Fruit fly (Drosophila melanogaster) whole organism, prepupa: Measurements from ENCODE around the gene G6P.

Experiments used
- CG10669 ChIP-seq: fragments of 200-800 bp; sonication (Bioruptor generic); optimal IDR thresholded peaks from 3 replicates; lab custom pipeline; 2018; ENCODE audit warnings: missing biosample characterization, mild to moderate bottlenecking, missing genetic modification characterization, moderate library complexity
- CG1621 ChIP-seq: fragments of 200-800 bp; sonication (Bioruptor generic); optimal IDR thresholded peaks from 3 replicates; lab custom pipeline; 2018; ENCODE audit warnings: missing biosample characterization, mild to moderate bottlenecking, missing genetic modification characterization
- CG16779 ChIP-seq: fragments of 200-800 bp; sonication (Bioruptor generic); optimal IDR thresholded peaks from 3 replicates; lab custom pipeline; 2017; ENCODE audit warnings: missing biosample characterization, mild to moderate bottlenecking, missing genetic modification characterization
- CG3032 ChIP-seq: fragments of 200-800 bp; optimal IDR thresholded peaks from 2 replicates; lab custom pipeline; 2019; ENCODE audit warnings: missing biosample characterization, mild to moderate bottlenecking, missing genetic modification characterization, moderate library complexity
- CG32006 ChIP-seq: fragments of 200-800 bp; sonication (Bioruptor generic); optimal IDR thresholded peaks from 3 replicates; lab custom pipeline; 2017; ENCODE audit warnings: missing biosample characterization, mild to moderate bottlenecking, missing genetic modification characterization
- CG34406 ChIP-seq: fragments of 200-800 bp; sonication (Bioruptor generic); optimal IDR thresholded peaks from 3 replicates; lab custom pipeline; 2016; ENCODE audit warnings: missing biosample characterization, missing genetic modification characterization
- CG3919 ChIP-seq: fragments of 200-800 bp; sonication (Bioruptor generic); optimal IDR thresholded peaks from 3 replicates; lab custom pipeline; 2016; ENCODE audit warnings: missing biosample characterization, missing genetic modification characterization
- CG4318 ChIP-seq: fragments of 200-800 bp; sonication (Bioruptor generic); optimal IDR thresholded peaks from 3 replicates; lab custom pipeline; 2017; ENCODE audit warnings: missing biosample characterization, mild to moderate bottlenecking, missing genetic modification characterization
- CG6276 ChIP-seq: fragments of 200-800 bp; sonication (Bioruptor generic); optimal IDR thresholded peaks from 2 replicates; lab custom pipeline; 2017; ENCODE audit warnings: missing biosample characterization, mild to moderate bottlenecking, missing genetic modification characterization
- CG6808 ChIP-seq: fragments of 200-800 bp; sonication (Bioruptor generic); optimal IDR thresholded peaks from 3 replicates; lab custom pipeline; 2017; ENCODE audit warnings: missing biosample characterization, missing genetic modification characterization, mild to moderate bottlenecking, moderate library complexity, missing genetic modification reagents
- CG6854 ChIP-seq: fragments of 200-800 bp; sonication (Bioruptor generic); optimal IDR thresholded peaks from 2 replicates; lab custom pipeline; 2017; ENCODE audit warnings: missing biosample characterization, mild to moderate bottlenecking, missing genetic modification characterization
- CG7368 ChIP-seq: fragments of 200-800 bp; sonication (Bioruptor generic); optimal IDR thresholded peaks from 3 replicates; lab custom pipeline; 2016; ENCODE audit warnings: missing biosample characterization, missing genetic modification characterization
- CG8119 ChIP-seq: fragments of 200-800 bp; sonication (Bioruptor generic); IDR thresholded peaks from 3 replicates; pipeline ENCODE4 v1.3.6; 2022; ENCODE audit warnings: missing biosample characterization, missing genetic modification characterization
- CG8319 ChIP-seq: fragments of 200-800 bp; sonication (Bioruptor generic); optimal IDR thresholded peaks from 3 replicates; lab custom pipeline; 2016; ENCODE audit warnings: missing biosample characterization, missing genetic modification characterization
- CG9139 ChIP-seq: fragments of 200-800 bp; sonication (Bioruptor generic); optimal IDR thresholded peaks from 3 replicates; lab custom pipeline; 2017; ENCODE audit warnings: missing biosample characterization, mild to moderate bottlenecking, missing genetic modification characterization
- Eip75B ChIP-seq: fragments of 200-800 bp; sonication (Bioruptor generic); optimal IDR thresholded peaks from 3 replicates; lab custom pipeline; 2016; ENCODE audit warnings: missing biosample characterization, missing genetic modification characterization
- Eip78C ChIP-seq: fragments of 200-800 bp; sonication (Bioruptor generic); peaks from one replicate; lab custom pipeline; 2016; ENCODE audit warnings: missing biosample characterization, missing genetic modification characterization
- Ets96B ChIP-seq: fragments of 200-800 bp; optimal IDR thresholded peaks from 2 replicates; lab custom pipeline; 2019; ENCODE audit warnings: missing biosample characterization, mild to moderate bottlenecking, missing genetic modification characterization, moderate library complexity
- Lpt ChIP-seq: fragments of 200-800 bp; sonication (Bioruptor generic); optimal IDR thresholded peaks from 3 replicates; lab custom pipeline; 2016; ENCODE audit warnings: missing biosample characterization, missing genetic modification characterization
- OdsH ChIP-seq: fragments of 200-800 bp; sonication (Bioruptor generic); optimal IDR thresholded peaks from 3 replicates; lab custom pipeline; 2016; ENCODE audit warnings: missing biosample characterization, missing genetic modification characterization
- Smox ChIP-seq: fragments of 200-800 bp; sonication (Bioruptor generic); optimal IDR thresholded peaks from 3 replicates; lab custom pipeline; 2016; ENCODE audit warnings: missing biosample characterization, missing genetic modification characterization
- Sox102F ChIP-seq: fragments of 200-800 bp; sonication (Bioruptor generic); optimal IDR thresholded peaks from 2 replicates; lab custom pipeline; 2016; ENCODE audit warnings: missing biosample characterization, mild to moderate bottlenecking, missing genetic modification characterization
- Sox14 ChIP-seq: fragments of 200-800 bp; sonication (Bioruptor generic); optimal IDR thresholded peaks from 3 replicates; lab custom pipeline; 2016; ENCODE audit warnings: missing biosample characterization, missing genetic modification characterization
- achi ChIP-seq: fragments of 200-800 bp; sonication (Bioruptor generic); optimal IDR thresholded peaks from 3 replicates; lab custom pipeline; 2016; ENCODE audit warnings: missing biosample characterization, missing genetic modification characterization
- acj6 ChIP-seq: fragments of 200-800 bp; sonication (Bioruptor generic); optimal IDR thresholded peaks from 3 replicates; lab custom pipeline; 2016; ENCODE audit warnings: missing biosample characterization, missing genetic modification characterization
- cyc ChIP-seq: fragments of 200-800 bp; sonication (Bioruptor generic); optimal IDR thresholded peaks from 3 replicates; lab custom pipeline; 2016; ENCODE audit warnings: missing biosample characterization, missing genetic modification characterization
- dsx ChIP-seq: fragments of 200-800 bp; optimal IDR thresholded peaks from 3 replicates; lab custom pipeline; 2019; ENCODE audit warnings: missing biosample characterization, mild to moderate bottlenecking, missing genetic modification characterization, moderate library complexity; ENCODE audit not compliant: poor library complexity, severe bottlenecking
- eg ChIP-seq: fragments of 200-800 bp; sonication (Bioruptor generic); IDR thresholded peaks from 3 replicates; pipeline ENCODE4 v1.3.6; 2022; ENCODE audit warnings: missing biosample characterization, missing genetic modification characterization
- fd85E ChIP-seq: fragments of 200-800 bp; sonication (Bioruptor generic); optimal IDR thresholded peaks from 3 replicates; lab custom pipeline; 2016; ENCODE audit warnings: missing biosample characterization, missing genetic modification characterization
- net ChIP-seq: fragments of 200-800 bp; sonication (Bioruptor generic); optimal IDR thresholded peaks from 3 replicates; lab custom pipeline; 2016; ENCODE audit warnings: missing biosample characterization, missing genetic modification characterization
- salr ChIP-seq, 2 experiments: fragments of 200-800 bp; sonication (Bioruptor generic); optimal IDR thresholded peaks; 3 replicates each; lab custom pipeline; 2016 to 2018; ENCODE audit warnings: missing biosample characterization in 2 of 2, missing genetic modification characterization in 2 of 2, mild to moderate bottlenecking in 1 of 2
- spab ChIP-seq: fragments of 200-800 bp; sonication (Bioruptor generic); optimal IDR thresholded peaks from 2 replicates; lab custom pipeline; 2017; ENCODE audit warnings: missing biosample characterization, mild to moderate bottlenecking, missing genetic modification characterization, missing genetic modification reagents
- ss ChIP-seq, 2 experiments: fragments of 200-800 bp; sonication (Bioruptor generic); optimal IDR thresholded peaks; 2 replicates in 1 of 2; 3 replicates in 1 of 2; lab custom pipeline; 2017 to 2018; ENCODE audit warnings: mild to moderate bottlenecking in 2 of 2, missing biosample characterization in 2 of 2, missing genetic modification characterization in 2 of 2, moderate library complexity in 1 of 2
- svp ChIP-seq: fragments of 200-800 bp; sonication (Bioruptor generic); peaks from one replicate; lab custom pipeline; 2016; ENCODE audit warnings: missing biosample characterization, missing genetic modification characterization
- topi ChIP-seq: fragments of 200-800 bp; sonication (Bioruptor generic); optimal IDR thresholded peaks from 3 replicates; lab custom pipeline; 2016; ENCODE audit warnings: missing biosample characterization, missing genetic modification characterization
- vri ChIP-seq: fragments of 200-800 bp; sonication (Bioruptor generic); optimal IDR thresholded peaks from 3 replicates; lab custom pipeline; 2016; ENCODE audit warnings: missing biosample characterization, mild to moderate bottlenecking, missing genetic modification characterization

G6P gene

dm6 chr2L:2810831-2811230 lies 4.7 kb downstream of the G6P start:
- TF ChIP-seq CG9139 (GFP tag; lab: Kevin White, UChicago) (no peak), svp (peak; percentile 96)

- TF ChIP-seq spab (GFP tag; lab: Kevin White, UChicago) (no peak), vri (peak; percentile 1), Eip75B (GFP tag; lab: Kevin White, UChicago) (peak; percentile 3), acj6 (GFP tag; lab: Kevin White, UChicago) (no peak), ss (GFP tag; optimal IDR thresholded peaks at IDR 0.05; lab: Kevin White, UChicago) (peak in 1 of 2 experiments; percentile 47), CG16779 (tag; lab: Kevin White, UChicago) (peak; percentile 11), CG9139 (GFP tag; lab: Kevin White, UChicago) (peak; percentile 5), CG8119 (GFP tag; lab: Robert Waterston, UW) (0 out of 3 replicates have a peak, but pooled peaks have one; percentile 32), CG6808 (GFP tag; lab: Kevin White, UChicago) (peak; percentile 27), Eip78C (peak; percentile 25), CG3919 (GFP tag; lab: Kevin White, UChicago) (no peak), salr (GFP tag; optimal IDR thresholded peaks at IDR 0.05; lab: Kevin White, UChicago) (no peak), Sox14 (GFP tag; lab: Kevin White, UChicago) (no peak), svp (peak; percentile 89), eg (peak; percentile 28; the same call in 1 of the 3 replicates)
These were observed 7.4 kb downstream of the G6P start for dm6 chr2L:2808038-2808699.

dm6 chr2L:2807597-2807996 lies 8.0 kb downstream of the G6P start:
- TF ChIP-seq Eip78C = peak; percentile 17
- no peak for TF ChIP-seq CG4318 (GFP tag; lab: Kevin White, UChicago)
- TF ChIP-seq Sox102F (GFP tag; lab: Kevin White, UChicago) = no peak
- peak; percentile 87 for TF ChIP-seq svp

- TF ChIP-seq CG32006 (GFP tag; lab: Kevin White, UChicago) (peak; percentile 9), Eip78C (peak; percentile 69), Smox (GFP tag; lab: Kevin White, UChicago) (no peak), net (GFP tag; lab: Kevin White, UChicago) (peak; percentile 72), CG3919 (GFP tag; lab: Kevin White, UChicago) (peak; percentile 55), spab (GFP tag; lab: Kevin White, UChicago) (peak; percentile 68), Eip75B (GFP tag; lab: Kevin White, UChicago) (peak; percentile 19), CG16779 (tag; lab: Kevin White, UChicago) (peak; percentile 61), Sox14 (GFP tag; lab: Kevin White, UChicago) (peak; percentile 21), acj6 (GFP tag; lab: Kevin White, UChicago) (peak; percentile 15), cyc (GFP tag; lab: Kevin White, UChicago) (no peak), CG6808 (GFP tag; lab: Kevin White, UChicago) (peak; percentile 82), Lpt (GFP tag; lab: Kevin White, UChicago) (peak; percentile 35), fd85E (GFP tag; lab: Kevin White, UChicago) (no peak), vri (no peak), CG10669 (peak; percentile 43), salr (GFP tag; optimal IDR thresholded peaks at IDR 0.05; lab: Kevin White, UChicago) (no peak), CG3032 (tag; lab: Kevin White, UChicago) (no peak), CG9139 (GFP tag; lab: Kevin White, UChicago) (peak; percentile 87), dsx (GFP tag; lab: Kevin White, UChicago) (peak; percentile 3), achi (GFP tag; lab: Kevin White, UChicago) (peak; percentile 20), OdsH (no peak), svp (peak; percentile 88), topi (GFP tag; lab: Kevin White, UChicago) (no peak), CG7368 (peak; percentile 7), CG6854 (peak; percentile 70), Ets96B (peak; percentile 32), CG8319 (peak; percentile 22), CG6276 (peak; percentile 64), CG34406 (no peak), CG1621 (tag; lab: Kevin White, UChicago) (peak; percentile 71), ss (GFP tag; optimal IDR thresholded peaks at IDR 0.05; lab: Kevin White, UChicago) (peak; percentile 90 to 91)
These were observed 9.3 kb downstream of the G6P start for dm6 chr2L:2806190-2806763.
